Worm (Caenorhabditis elegans): ENCODE results near the gene T24A6.17.

DNA sequence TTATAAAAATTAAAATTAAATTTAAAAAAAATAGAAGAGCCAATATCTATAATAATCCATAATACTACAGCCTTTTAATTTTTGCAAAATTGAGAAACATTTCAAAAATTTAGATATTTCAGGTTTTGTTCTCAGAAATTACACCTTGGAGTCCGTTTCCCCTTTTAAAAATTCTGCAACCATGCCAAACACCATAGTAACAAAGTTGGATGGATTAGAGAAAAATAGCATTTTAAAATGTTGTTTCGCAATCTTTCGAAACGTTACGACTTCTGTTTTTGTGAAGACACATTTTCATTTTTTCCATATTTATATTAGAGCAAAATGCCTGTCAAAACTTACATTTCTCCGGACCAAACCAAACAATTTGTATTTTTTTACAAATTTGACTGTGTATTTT, 39.3 kb downstream of the T24A6.17 start, which contains the start of gene T24A6.7:
- TF ChIP-seq egl-27 (tag; optimal IDR thresholded peaks at IDR 0.05) (no peak), nhr-77 (tag; optimal IDR thresholded peaks at IDR 0.05) (no peak), tbx-2 (tag; optimal IDR thresholded peaks at IDR 0.05) (no peak), snpc-4 (tag; optimal IDR thresholded peaks at IDR 0.05) (no peak), grh-1 (GFP tag; IDR thresholded peaks at IDR 0.05) (no peak), unc-98 (GFP tag; IDR thresholded peaks at IDR 0.05) (no peak), unc-62 (GFP tag; optimal IDR thresholded peaks at IDR 0.05) (no peak), nhr-47 (tag; optimal IDR thresholded peaks at IDR 0.05) (no peak), mep-1 (tag; optimal IDR thresholded peaks at IDR 0.05) (no peak), elt-3 (tag; optimal IDR thresholded peaks at IDR 0.05) (no peak), jun-1 (tag; optimal IDR thresholded peaks at IDR 0.05) (no peak), skn-1 (tag; optimal IDR thresholded peaks at IDR 0.05) (no peak), nhr-90 (tag; optimal IDR thresholded peaks at IDR 0.05; ENCODE audit: poor library complexity) (no peak), hlh-17 (GFP tag; optimal IDR thresholded peaks at IDR 0.05; ENCODE audit: borderline replicate concordance) (no peak)
